Worm (Caenorhabditis elegans): ENCODE measurements around the gene B0334.5.
A peak's percentile ranks its signal among the peaks of the same experiment; 100 is the strongest.

The B0334.5 gene

DNA sequence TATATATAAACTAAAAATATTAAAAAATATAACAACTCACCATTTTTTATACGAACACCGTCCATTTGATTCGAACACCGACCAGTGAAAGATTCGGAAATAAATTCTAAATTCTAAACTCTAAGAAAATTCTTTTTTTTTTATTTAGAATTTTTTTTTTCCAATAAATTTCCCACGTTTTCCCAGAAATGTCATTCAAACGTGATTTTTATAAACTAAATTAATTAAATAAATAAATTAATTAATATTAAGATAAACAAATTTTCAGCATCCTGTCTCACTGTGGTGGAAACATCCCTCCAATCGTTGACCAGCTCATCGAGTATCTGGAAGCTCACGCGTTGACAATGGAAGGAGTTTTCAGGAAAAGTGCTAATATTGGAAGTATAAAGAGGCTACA, 29.9 kb upstream of the B0334.5 start, which contains the start of gene klp-17:
Gene klp-17, minus strand, starts transcription at position 101 of the 400 bp plus-strand sequence.
- TF ChIP-seq nhr-21 (tag; optimal IDR thresholded peaks at IDR 0.05) (no peak), crh-2 (tag; optimal IDR thresholded peaks at IDR 0.05) (no peak), mbf-1 (tag; optimal IDR thresholded peaks at IDR 0.05) (no peak), lin-11 (tag; optimal IDR thresholded peaks at IDR 0.05) (no peak), elt-1 (tag; optimal IDR thresholded peaks at IDR 0.05) (no peak), mdl-1 (tag; optimal IDR thresholded peaks at IDR 0.05) (no peak), ceh-16 (tag; optimal IDR thresholded peaks at IDR 0.05) (no peak), nhr-12 (tag; optimal IDR thresholded peaks at IDR 0.05) (no peak), lin-39 (tag; optimal IDR thresholded peaks at IDR 0.05) (no peak), egl-27 (tag; optimal IDR thresholded peaks at IDR 0.05) (no peak), ceh-82 (tag; optimal IDR thresholded peaks at IDR 0.05) (no peak)

DNA sequence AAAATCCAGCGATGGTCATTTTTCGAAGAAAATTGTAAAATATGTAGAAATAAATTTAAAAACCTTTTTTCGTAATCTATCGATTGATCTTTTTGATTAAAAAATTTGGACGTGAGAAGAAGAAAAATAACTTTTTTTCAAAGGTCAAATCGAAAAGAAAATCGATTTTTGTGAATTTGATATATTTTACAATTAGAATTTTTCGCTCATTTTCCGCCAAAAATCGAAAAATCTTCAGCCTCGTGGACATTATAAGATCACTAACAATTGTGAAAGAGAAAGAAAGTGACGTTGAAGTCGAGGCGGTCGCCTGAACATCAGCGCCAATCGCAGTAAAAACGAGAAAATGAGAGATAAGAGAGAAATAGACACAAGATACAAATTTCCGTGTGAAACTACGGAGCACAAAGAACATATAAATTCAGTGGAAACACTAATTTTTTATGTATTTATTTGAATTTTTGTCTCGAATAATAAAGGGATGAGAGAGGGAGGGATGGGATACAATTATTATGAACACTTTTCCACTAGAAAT, 27.8 kb upstream of the B0334.5 start, which contains the start of gene cisd-1:
Gene cisd-1, minus strand, starts transcription at position 51 of the 535 bp plus-strand sequence.
- TF ChIP-seq C34F6.9 (tag; optimal IDR thresholded peaks at IDR 0.05) (peak; percentile 21), mbf-1 (tag; optimal IDR thresholded peaks at IDR 0.05) (no peak), sma-9 (GFP tag; optimal IDR thresholded peaks at IDR 0.05) (peak; percentile 17), sma-9 (tag; optimal IDR thresholded peaks at IDR 0.05) (no peak), fos-1 (tag; optimal IDR thresholded peaks at IDR 0.05) (peak; percentile 58), ztf-11 (tag; optimal IDR thresholded peaks at IDR 0.05) (no peak), crh-2 (tag; optimal IDR thresholded peaks at IDR 0.05) (peak; percentile 40), lsy-2 (tag; optimal IDR thresholded peaks at IDR 0.05) (peak in 1 of 2 experiments; percentile 14)

DNA sequence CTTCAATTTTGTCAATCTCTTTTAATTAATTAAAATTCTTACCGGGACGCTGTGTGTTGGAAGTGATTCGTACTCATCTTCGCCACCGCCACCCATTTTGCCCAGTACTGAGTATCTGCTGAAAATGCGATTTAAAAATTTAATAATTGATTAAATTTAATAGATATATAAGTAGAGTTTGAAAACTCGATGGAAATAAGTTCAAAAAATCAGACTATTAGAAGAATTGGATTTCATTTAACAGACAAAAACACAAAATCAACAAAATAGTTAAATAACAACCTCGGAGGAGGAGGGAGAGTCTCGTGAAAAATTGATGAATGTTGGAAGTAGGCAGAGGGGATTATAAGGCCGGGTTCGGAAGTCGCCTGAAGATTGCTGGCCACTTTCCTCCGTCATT, 25.5 kb upstream of the B0334.5 start, which contains the start of gene mfn-1:
Gene mfn-1, minus strand, starts transcription at position 101 of the 400 bp plus-strand sequence.
- TF ChIP-seq sma-3 (GFP tag; optimal IDR thresholded peaks at IDR 0.05) = no peak

DNA sequence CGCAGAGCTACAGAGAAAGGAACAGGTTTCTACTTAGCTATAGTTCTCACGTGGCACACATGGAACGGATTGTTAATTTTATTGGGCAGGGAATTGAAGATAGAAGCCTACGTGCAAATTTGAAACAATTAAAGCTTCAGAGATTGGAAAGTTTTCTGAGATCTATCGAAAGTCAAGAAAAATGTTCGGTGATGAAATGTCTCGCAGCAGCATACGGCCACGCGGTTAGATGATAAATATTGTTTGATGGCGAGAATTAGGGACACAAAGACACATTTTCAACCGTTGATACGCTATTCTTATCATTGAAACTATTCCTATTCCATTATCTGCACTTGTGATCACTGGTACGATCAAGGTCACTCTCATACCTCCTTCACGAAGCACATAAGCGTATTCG, 24.9 kb upstream of the B0334.5 start:
- TF ChIP-seq nhr-21 (tag; optimal IDR thresholded peaks at IDR 0.05) (peak; percentile 79), mab-5 (tag; optimal IDR thresholded peaks at IDR 0.05) (no peak), sma-3 (GFP tag; optimal IDR thresholded peaks at IDR 0.05) (peak; percentile 53), unc-55 (GFP tag; optimal IDR thresholded peaks at IDR 0.05) (no peak), mdl-1 (tag; optimal IDR thresholded peaks at IDR 0.05) (peak in 1 of 2 experiments; percentile 55), crh-2 (tag; optimal IDR thresholded peaks at IDR 0.05) (peak; percentile 42), lin-39 (tag; optimal IDR thresholded peaks at IDR 0.05) (no peak), unc-62 (GFP tag; optimal IDR thresholded peaks at IDR 0.05) (no peak), nhr-12 (tag; optimal IDR thresholded peaks at IDR 0.05) (no peak), unc-39 (tag; optimal IDR thresholded peaks at IDR 0.05) (no peak), nhr-77 (tag; optimal IDR thresholded peaks at IDR 0.05) (no peak), lin-13 (GFP tag; optimal IDR thresholded peaks at IDR 0.05) (no peak), fos-1 (tag; optimal IDR thresholded peaks at IDR 0.05) (peak; percentile 81), nhr-10 (tag; optimal IDR thresholded peaks at IDR 0.05) (no peak), nhr-25 (tag; optimal IDR thresholded peaks at IDR 0.05) (peak; percentile 62), lin-11 (tag; optimal IDR thresholded peaks at IDR 0.05) (no peak), mbf-1 (tag; optimal IDR thresholded peaks at IDR 0.05) (no peak), dmd-4 (tag; optimal IDR thresholded peaks at IDR 0.05) (no peak), alr-1 (tag; optimal IDR thresholded peaks at IDR 0.05) (no peak), nhr-11 (tag; optimal IDR thresholded peaks at IDR 0.05) (no peak), peb-1 (tag; optimal IDR thresholded peaks at IDR 0.05) (no peak), gmeb-1 (tag; optimal IDR thresholded peaks at IDR 0.05) (peak; percentile 25), elt-1 (tag; optimal IDR thresholded peaks at IDR 0.05) (no peak), zag-1 (tag; optimal IDR thresholded peaks at IDR 0.05) (no peak), snpc-4 (tag; optimal IDR thresholded peaks at IDR 0.05) (no peak), ama-1 (optimal IDR thresholded peaks at IDR 0.05) (no peak), ztf-11 (tag; optimal IDR thresholded peaks at IDR 0.05) (no peak), ceh-82 (tag; optimal IDR thresholded peaks at IDR 0.05) (no peak), sem-4 (tag; optimal IDR thresholded peaks at IDR 0.05) (peak; percentile 21), ztf-4 (tag; optimal IDR thresholded peaks at IDR 0.05) (no peak), nhr-6 (tag; optimal IDR thresholded peaks at IDR 0.05) (no peak), nhr-129 (tag; optimal IDR thresholded peaks at IDR 0.05) (peak; percentile 36), nhr-23 (tag; optimal IDR thresholded peaks at IDR 0.05) (no peak), egl-27 (tag; optimal IDR thresholded peaks at IDR 0.05) (no peak), R02D3.7 (tag; optimal IDR thresholded peaks at IDR 0.05) (no peak), C34F6.9 (tag; optimal IDR thresholded peaks at IDR 0.05) (peak; percentile 21), lsy-2 (tag; optimal IDR thresholded peaks at IDR 0.05) (peak in 1 of 2 experiments; percentile 23), nhr-237 (tag; optimal IDR thresholded peaks at IDR 0.05) (no peak), Y55F3AM.14 (GFP tag; optimal IDR thresholded peaks at IDR 0.05) (no peak), ceh-16 (tag; optimal IDR thresholded peaks at IDR 0.05) (no peak), F13H6.1 (tag; optimal IDR thresholded peaks at IDR 0.05) (no peak), ZK546.5 (tag; optimal IDR thresholded peaks at IDR 0.05) (no peak), ztf-1 (GFP tag; conservative IDR thresholded peaks at IDR 0.05) (no peak), elt-3 (tag; optimal IDR thresholded peaks at IDR 0.05) (no peak), sma-9 (GFP tag; optimal IDR thresholded peaks at IDR 0.05) (peak; percentile 80), sma-9 (tag; optimal IDR thresholded peaks at IDR 0.05) (no peak)

Measured in whole organism, L2 larva.